Worm (Caenorhabditis elegans) whole organism, L2 larva: ENCODE data around the gene srv-24.

Experiments used
- C34F6.9 ChIP-seq: fragments of 150-350 bp; optimal IDR thresholded peaks from 2 replicates; lab custom pipeline; 2014; ENCODE audit warnings: missing biosample characterization, missing genetic modification characterization
- F13H6.1 ChIP-seq: sonication (generic microtip); optimal IDR thresholded peaks from 2 replicates; lab custom pipeline; 2016; ENCODE audit warnings: missing genetic modification characterization, missing compliant biosample characterization
- R02D3.7 ChIP-seq: fragments of 150-350 bp; optimal IDR thresholded peaks from 2 replicates; lab custom pipeline; 2014; ENCODE audit warnings: missing biosample characterization, missing genetic modification characterization
- Y55F3AM.14 ChIP-seq: fragments of 200-800 bp; sonication (Bioruptor generic); optimal IDR thresholded peaks from 2 replicates; lab custom pipeline; 2018; ENCODE audit warnings: mild to moderate bottlenecking, missing genetic modification characterization, missing compliant biosample characterization
- ZK546.5 ChIP-seq: sonication (generic microtip); optimal IDR thresholded peaks from 2 replicates; lab custom pipeline; 2017; ENCODE audit warnings: missing biosample characterization, missing genetic modification characterization
- alr-1 ChIP-seq: fragments of 150-350 bp; optimal IDR thresholded peaks from 2 replicates; lab custom pipeline; 2014; ENCODE audit warnings: missing biosample characterization, missing genetic modification characterization
- aly-2 ChIP-seq: fragments of 150-350 bp; optimal IDR thresholded peaks from 2 replicates; lab custom pipeline; 2014; ENCODE audit warnings: missing biosample characterization, missing genetic modification characterization
- ama-1 ChIP-seq: fragments of 150-350 bp; optimal IDR thresholded peaks from 2 replicates; lab custom pipeline; 2018; ENCODE audit warnings: inconsistent platforms
- blmp-1 ChIP-seq: sonication (generic microtip); optimal IDR thresholded peaks from 2 replicates; lab custom pipeline; 2017; ENCODE audit warnings: missing genetic modification characterization, mild to moderate bottlenecking, missing compliant biosample characterization, antibody characterized with exemption, moderate library complexity; ENCODE audit not compliant: insufficient read depth
- ceh-16 ChIP-seq: fragments of 150-350 bp; optimal IDR thresholded peaks from 2 replicates; lab custom pipeline; 2014; ENCODE audit warnings: missing biosample characterization, missing genetic modification characterization
- ceh-82 ChIP-seq: fragments of 150-350 bp; optimal IDR thresholded peaks from 2 replicates; lab custom pipeline; 2014; ENCODE audit warnings: missing biosample characterization, missing genetic modification characterization
- crh-2 ChIP-seq: sonication (generic microtip); optimal IDR thresholded peaks from 2 replicates; lab custom pipeline; 2017; ENCODE audit warnings: missing biosample characterization, missing genetic modification characterization
- dmd-4 ChIP-seq: sonication (generic microtip); optimal IDR thresholded peaks from 2 replicates; lab custom pipeline; 2017; ENCODE audit warnings: missing biosample characterization, missing genetic modification characterization
- egl-27 ChIP-seq: sonication (generic microtip); optimal IDR thresholded peaks from 3 replicates; lab custom pipeline; 2017; ENCODE audit warnings: missing biosample characterization, missing genetic modification reagents, missing genetic modification characterization
- elt-3 ChIP-seq: sonication (generic microtip); optimal IDR thresholded peaks from 2 replicates; lab custom pipeline; 2017; ENCODE audit warnings: missing biosample characterization, missing genetic modification characterization
- fos-1 ChIP-seq: fragments of 150-350 bp; optimal IDR thresholded peaks from 2 replicates; lab custom pipeline; 2014; ENCODE audit warnings: missing biosample characterization, missing genetic modification characterization
- gmeb-1 ChIP-seq: fragments of 150-350 bp; optimal IDR thresholded peaks from 2 replicates; lab custom pipeline; 2014; ENCODE audit warnings: missing biosample characterization, missing genetic modification characterization
- lin-11 ChIP-seq: fragments of 150-350 bp; sonication (generic microtip); optimal IDR thresholded peaks from 2 replicates; lab custom pipeline; 2014; ENCODE audit warnings: missing biosample characterization, missing genetic modification characterization, inconsistent platforms, mixed read lengths
- lin-13 ChIP-seq: fragments of 150-350 bp; optimal IDR thresholded peaks from 2 replicates; lab custom pipeline; 2014; ENCODE audit warnings: missing biosample characterization, missing genetic modification reagents, missing genetic modification characterization
- lin-39 ChIP-seq: fragments of 150-350 bp; optimal IDR thresholded peaks from 2 replicates; lab custom pipeline; 2014; ENCODE audit warnings: missing biosample characterization, missing genetic modification reagents, missing genetic modification characterization
- lsy-2 ChIP-seq, 2 experiments: fragments of 150-350 bp in 1 of 2; sonication (generic microtip) in 1 of 2; optimal IDR thresholded peaks; 2 replicates each; lab custom pipeline; 2014 to 2017; ENCODE audit warnings: missing biosample characterization in 2 of 2, missing genetic modification characterization in 2 of 2
- mab-5 ChIP-seq: fragments of 150-350 bp; optimal IDR thresholded peaks from 2 replicates; lab custom pipeline; 2014; ENCODE audit warnings: missing biosample characterization, missing genetic modification characterization
- mbf-1 ChIP-seq: sonication (generic microtip); optimal IDR thresholded peaks from 2 replicates; lab custom pipeline; 2017; ENCODE audit warnings: missing biosample characterization, missing genetic modification characterization
- mdl-1 ChIP-seq, 2 experiments: fragments of 150-350 bp in 1 of 2; sonication (generic microtip) in 1 of 2; optimal IDR thresholded peaks; 2 replicates each; lab custom pipeline; 2017; ENCODE audit warnings: missing biosample characterization in 2 of 2, missing genetic modification characterization in 2 of 2
- nhr-10 ChIP-seq: sonication (generic microtip); optimal IDR thresholded peaks from 2 replicates; lab custom pipeline; 2017; ENCODE audit warnings: missing biosample characterization, missing genetic modification characterization
- nhr-12 ChIP-seq: fragments of 150-350 bp; optimal IDR thresholded peaks from 2 replicates; lab custom pipeline; 2014; ENCODE audit warnings: missing biosample characterization, missing genetic modification characterization
- nhr-129 ChIP-seq: fragments of 150-350 bp; optimal IDR thresholded peaks from 2 replicates; lab custom pipeline; 2014; ENCODE audit warnings: missing biosample characterization, missing genetic modification characterization
- nhr-21 ChIP-seq: fragments of 150-350 bp; optimal IDR thresholded peaks from 2 replicates; lab custom pipeline; 2014; ENCODE audit warnings: missing biosample characterization, missing genetic modification characterization
- nhr-23 ChIP-seq: fragments of 150-350 bp; optimal IDR thresholded peaks from 2 replicates; lab custom pipeline; 2014; ENCODE audit warnings: missing biosample characterization, missing genetic modification reagents, missing genetic modification characterization
- nhr-237 ChIP-seq: fragments of 150-350 bp; optimal IDR thresholded peaks from 2 replicates; lab custom pipeline; 2014; ENCODE audit warnings: missing biosample characterization, missing genetic modification characterization
- nhr-25 ChIP-seq: fragments of 150-350 bp; sonication (generic microtip); optimal IDR thresholded peaks from 3 replicates; lab custom pipeline; 2014; ENCODE audit warnings: missing biosample characterization, missing genetic modification characterization
- nhr-6 ChIP-seq: fragments of 150-350 bp; optimal IDR thresholded peaks from 2 replicates; lab custom pipeline; 2014; ENCODE audit warnings: missing biosample characterization, missing genetic modification characterization
- nhr-77 ChIP-seq: fragments of 150-350 bp; optimal IDR thresholded peaks from 2 replicates; lab custom pipeline; 2014; ENCODE audit warnings: missing biosample characterization, missing genetic modification characterization
- peb-1 ChIP-seq: fragments of 150-350 bp; optimal IDR thresholded peaks from 2 replicates; lab custom pipeline; 2014; ENCODE audit warnings: missing biosample characterization, missing genetic modification characterization
- sem-4 ChIP-seq: fragments of 150-350 bp; optimal IDR thresholded peaks from 2 replicates; lab custom pipeline; 2014; ENCODE audit warnings: missing biosample characterization, missing genetic modification reagents, missing genetic modification characterization
- skn-1 ChIP-seq: sonication (generic microtip); optimal IDR thresholded peaks from 2 replicates; lab custom pipeline; 2017; ENCODE audit warnings: missing biosample characterization, missing genetic modification characterization
- sma-3 ChIP-seq: sonication (generic microtip); optimal IDR thresholded peaks from 2 replicates; lab custom pipeline; 2016; ENCODE audit warnings: missing genetic modification reagents, missing genetic modification characterization, missing compliant biosample characterization
- sma-9 ChIP-seq, 2 experiments: fragments of 150-350 bp in 1 of 2; sonication (generic microtip) in 1 of 2; optimal IDR thresholded peaks; 2 replicates each; lab custom pipeline; 2014 to 2016; ENCODE audit warnings: missing genetic modification characterization in 2 of 2, mild to moderate bottlenecking in 1 of 2, missing biosample characterization in 1 of 2, missing compliant biosample characterization in 1 of 2, missing genetic modification reagents in 1 of 2, moderate library complexity in 1 of 2
- snpc-4 ChIP-seq: fragments of 150-350 bp; optimal IDR thresholded peaks from 2 replicates; lab custom pipeline; 2014; ENCODE audit warnings: missing biosample characterization, missing genetic modification characterization
- unc-55 ChIP-seq: fragments of 150-350 bp; sonication (generic microtip); optimal IDR thresholded peaks from 3 replicates; lab custom pipeline; 2014; ENCODE audit warnings: missing biosample characterization, missing genetic modification reagents, missing genetic modification characterization
- unc-62 ChIP-seq: fragments of 150-350 bp; optimal IDR thresholded peaks from 2 replicates; lab custom pipeline; 2014; ENCODE audit warnings: missing biosample characterization, missing genetic modification reagents, missing genetic modification characterization
- zag-1 ChIP-seq: fragments of 150-350 bp; optimal IDR thresholded peaks from 2 replicates; lab custom pipeline; 2014; ENCODE audit warnings: missing biosample characterization, missing genetic modification characterization
- ztf-1 ChIP-seq: fragments of 200-800 bp; sonication (Bioruptor generic); conservative IDR thresholded peaks from 2 replicates; pipeline ENCODE4 v1.3.6; 2022; ENCODE audit warnings: missing genetic modification characterization, missing compliant biosample characterization
- ztf-11 ChIP-seq: sonication (generic microtip); optimal IDR thresholded peaks from 2 replicates; lab custom pipeline; 2017; ENCODE audit warnings: missing biosample characterization, missing genetic modification characterization
- ztf-4 ChIP-seq: fragments of 150-350 bp; optimal IDR thresholded peaks from 2 replicates; lab custom pipeline; 2014; ENCODE audit warnings: missing biosample characterization, missing genetic modification characterization

srv-24 gene

ce11 chrIV:6325772-6326171, 35.1 kb upstream of the srv-24 start:
- TF ChIP-seq fos-1 (tag; lab: Kevin White, UChicago) (no peak), ceh-16 (tag; lab: Kevin White, UChicago) (no peak), elt-3 (tag; lab: Kevin White, UChicago) (no peak), dmd-4 (tag; lab: Kevin White, UChicago) (no peak), unc-62 (GFP tag; lab: Kevin White, UChicago) (no peak), nhr-237 (tag; lab: Kevin White, UChicago) (no peak), Y55F3AM.14 (GFP tag; lab: Kevin White, UChicago) (no peak), nhr-25 (no peak), ceh-82 (no peak), nhr-12 (tag; lab: Kevin White, UChicago) (no peak), skn-1 (tag; lab: Kevin White, UChicago) (no peak), aly-2 (no peak)

ce11 chrIV:6323654-6324224, 33.1 kb upstream of the srv-24 start, which contains the start of gene sqd-1:
Gene sqd-1 (plus strand): TSS chrIV:6324174.
- peak; percentile 84 for TF ChIP-seq ztf-4 (tag; lab: Kevin White, UChicago)
- TF ChIP-seq C34F6.9 (tag; lab: Kevin White, UChicago), result peak; percentile 95
- no peak for TF ChIP-seq alr-1 (tag; lab: Kevin White, UChicago)
- peak; percentile 91 for TF ChIP-seq nhr-6
- TF ChIP-seq unc-55 (GFP tag; lab: Kevin White, UChicago), result peak; percentile 98
- TF ChIP-seq nhr-25, result peak; percentile 97
- peak; percentile 88 for TF ChIP-seq nhr-10 (tag; lab: Kevin White, UChicago)
- peak; percentile 96 for TF ChIP-seq lin-13 (GFP tag; lab: Kevin White, UChicago)
- peak; percentile 86 for TF ChIP-seq sem-4 (tag; lab: Kevin White, UChicago)
- peak; percentile 78 for TF ChIP-seq zag-1
- peak; percentile 97 for TF ChIP-seq sma-3 (GFP tag; lab: Kevin White, UChicago)
- TF ChIP-seq skn-1 (tag; lab: Kevin White, UChicago), result peak; percentile 68
- peak; percentile 35 for TF ChIP-seq nhr-237 (tag; lab: Kevin White, UChicago)
- TF ChIP-seq ZK546.5 (tag; lab: Kevin White, UChicago), result peak; percentile 100
- TF ChIP-seq ceh-82, result peak; percentile 91
- TF ChIP-seq mbf-1 (tag; lab: Kevin White, UChicago), result no peak
- TF ChIP-seq ztf-11 (tag; lab: Kevin White, UChicago), result no peak
- TF ChIP-seq nhr-23 (tag; lab: Kevin White, UChicago), result no peak
- no peak for TF ChIP-seq lin-39 (tag; lab: Kevin White, UChicago)
- TF ChIP-seq mab-5 (tag; lab: Kevin White, UChicago), result peak; percentile 88
- TF ChIP-seq nhr-12 (tag; lab: Kevin White, UChicago), result no peak
- peak; percentile 67 for TF ChIP-seq blmp-1
- TF ChIP-seq snpc-4, result peak; percentile 84
- peak; percentile 91 for TF ChIP-seq egl-27 (tag; lab: Kevin White, UChicago)
- peak; percentile 84 for TF ChIP-seq Y55F3AM.14 (GFP tag; lab: Kevin White, UChicago)
- TF ChIP-seq unc-62 (GFP tag; lab: Kevin White, UChicago), result peak; percentile 39
- TF ChIP-seq crh-2 (tag; lab: Kevin White, UChicago), result peak; percentile 96
- TF ChIP-seq peb-1 (tag; lab: Kevin White, UChicago), result no peak
- TF ChIP-seq lin-11 (tag; lab: Kevin White, UChicago), result peak; percentile 99
- TF ChIP-seq elt-3 (tag; lab: Kevin White, UChicago), result no peak
- TF ChIP-seq gmeb-1 (tag; lab: Kevin White, UChicago), result peak; percentile 95
- TF ChIP-seq mdl-1 (tag; optimal IDR thresholded peaks at IDR 0.05; lab: Kevin White, UChicago), result peak; percentile 27 to 69
- peak; percentile 98 for TF ChIP-seq sma-9 (GFP tag; optimal IDR thresholded peaks at IDR 0.05; lab: Kevin White, UChicago)
- TF ChIP-seq sma-9 (tag; optimal IDR thresholded peaks at IDR 0.05; lab: Kevin White, UChicago), result no peak
- peak; percentile 89 for TF ChIP-seq nhr-129 (tag; lab: Kevin White, UChicago)
- TF ChIP-seq ama-1 (lab: Kevin White, UChicago), result peak; percentile 60
- TF ChIP-seq nhr-77 (tag; lab: Kevin White, UChicago), result peak; percentile 56
- no peak for TF ChIP-seq ztf-1 (GFP tag; lab: Robert Waterston, UW)
- peak; percentile 85 for TF ChIP-seq fos-1 (tag; lab: Kevin White, UChicago)
- peak; percentile 95 for TF ChIP-seq F13H6.1 (tag; lab: Kevin White, UChicago)
- peak; percentile 87 for TF ChIP-seq R02D3.7
- TF ChIP-seq dmd-4 (tag; lab: Kevin White, UChicago), result no peak
- TF ChIP-seq ceh-16 (tag; lab: Kevin White, UChicago), result peak; percentile 94
- TF ChIP-seq lsy-2 (tag; optimal IDR thresholded peaks at IDR 0.05; lab: Kevin White, UChicago), result peak; percentile 98 to 99
- TF ChIP-seq nhr-21 (tag; lab: Kevin White, UChicago), result peak; percentile 97
